Worm (Caenorhabditis elegans): ENCODE measurements around the gene pcyt-1.

The pcyt-1 gene

DNA sequence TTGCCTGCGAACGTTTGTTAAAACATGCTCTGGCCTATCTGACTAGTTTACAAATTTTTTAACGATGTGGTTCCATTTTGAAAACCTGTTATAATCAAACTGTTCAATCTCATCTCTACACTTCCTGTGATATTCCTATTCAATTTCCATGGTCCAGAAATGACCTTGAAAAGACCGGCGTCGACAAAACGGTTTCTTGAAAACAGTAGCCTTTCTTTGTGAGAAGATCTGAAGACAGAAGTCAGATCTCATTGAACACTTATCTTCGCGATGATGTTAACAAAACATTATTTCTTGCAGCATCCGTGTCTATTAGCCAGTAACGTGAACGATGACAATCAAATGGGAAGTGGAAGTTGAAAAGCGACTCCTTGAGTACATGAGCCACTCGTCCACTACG is 24.5 kb downstream of the pcyt-1 start, which contains the start of gene C44E12.1:
Gene C44E12.1 (plus strand): TSS at position 301 of the 400 bp plus-strand sequence.
- TF ChIP-seq ham-2 (GFP tag; optimal IDR thresholded peaks at IDR 0.05): no peak
- TF ChIP-seq cnd-1 (tag; optimal IDR thresholded peaks at IDR 0.05): no peak
- TF ChIP-seq lin-13 (tag; optimal IDR thresholded peaks at IDR 0.05): no peak
- no peak for TF ChIP-seq hlh-1 (tag; optimal IDR thresholded peaks at IDR 0.05)
- no peak for TF ChIP-seq elt-3 (tag; optimal IDR thresholded peaks at IDR 0.05)
- TF ChIP-seq bed-3 (GFP tag; optimal IDR thresholded peaks at IDR 0.05): no peak
- no peak for TF ChIP-seq zip-8 (tag; optimal IDR thresholded peaks at IDR 0.05)
- TF ChIP-seq nhr-76 (tag; optimal IDR thresholded peaks at IDR 0.05): no peak
- TF ChIP-seq lsy-2 (tag; optimal IDR thresholded peaks at IDR 0.05): no peak
- TF ChIP-seq unc-62 (GFP tag; optimal IDR thresholded peaks at IDR 0.05): no peak
- no peak for TF ChIP-seq ceh-39 (tag; optimal IDR thresholded peaks at IDR 0.05)
- TF ChIP-seq ztf-11 (tag; optimal IDR thresholded peaks at IDR 0.05): no peak
- no peak for TF ChIP-seq nhr-2 (tag; optimal IDR thresholded peaks at IDR 0.05)
- TF ChIP-seq pha-4 (tag; optimal IDR thresholded peaks at IDR 0.05): no peak
- no peak for TF ChIP-seq nhr-28 (tag; optimal IDR thresholded peaks at IDR 0.05)
- no peak for TF ChIP-seq sem-2 (GFP tag; optimal IDR thresholded peaks at IDR 0.05)
- TF ChIP-seq mab-5 (tag; optimal IDR thresholded peaks at IDR 0.05): no peak
- TF ChIP-seq mep-1 (tag; optimal IDR thresholded peaks at IDR 0.05): no peak

DNA sequence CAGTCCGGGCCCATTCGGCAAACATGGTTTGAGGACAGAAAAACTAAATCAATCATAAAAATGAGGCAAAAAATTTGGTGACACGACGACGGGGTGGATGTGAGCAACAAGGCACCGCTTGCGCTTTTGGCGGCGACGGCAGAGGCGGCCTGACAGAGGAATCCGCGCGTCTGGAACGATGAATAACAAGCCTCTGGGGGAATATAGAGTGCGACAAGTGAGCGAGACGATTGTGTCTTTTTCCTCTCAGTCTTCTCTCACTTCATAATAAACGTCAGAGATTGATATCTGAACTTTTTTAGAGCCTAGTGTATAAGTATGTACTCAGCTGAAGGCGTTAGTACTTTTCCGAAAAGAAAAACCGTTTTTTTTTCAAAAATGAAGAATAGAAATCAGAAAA is 35.8 kb downstream of the pcyt-1 start, which contains the start of gene twk-17:
Gene twk-17 (minus strand): TSS at position 101 of the 400 bp plus-strand sequence.
- TF ChIP-seq ceh-43 (GFP tag; optimal IDR thresholded peaks at IDR 0.05) (no peak), ces-1 (GFP tag; optimal IDR thresholded peaks at IDR 0.05) (no peak), mls-2 (tag; optimal IDR thresholded peaks at IDR 0.05) (no peak), ceh-39 (tag; optimal IDR thresholded peaks at IDR 0.05) (no peak), nhr-12 (tag; optimal IDR thresholded peaks at IDR 0.05) (no peak), lin-13 (tag; optimal IDR thresholded peaks at IDR 0.05) (no peak), lin-32 (GFP tag; optimal IDR thresholded peaks at IDR 0.05) (no peak), bed-3 (GFP tag; optimal IDR thresholded peaks at IDR 0.05) (no peak), unc-62 (GFP tag; optimal IDR thresholded peaks at IDR 0.05) (no peak), flh-1 (GFP tag; optimal IDR thresholded peaks at IDR 0.05) (no peak), unc-120 (tag; optimal IDR thresholded peaks at IDR 0.05; ENCODE audit: poor library complexity, severe bottlenecking) (no peak), blmp-1 (tag; optimal IDR thresholded peaks at IDR 0.05) (no peak), hlh-1 (tag; optimal IDR thresholded peaks at IDR 0.05) (no peak), unc-39 (tag; optimal IDR thresholded peaks at IDR 0.05) (no peak), sptf-1 (tag; optimal IDR thresholded peaks at IDR 0.05) (no peak), ceh-83 (GFP tag; optimal IDR thresholded peaks at IDR 0.05) (no peak), nhr-237 (tag; optimal IDR thresholded peaks at IDR 0.05) (no peak), pha-4 (tag; optimal IDR thresholded peaks at IDR 0.05) (no peak)

DNA sequence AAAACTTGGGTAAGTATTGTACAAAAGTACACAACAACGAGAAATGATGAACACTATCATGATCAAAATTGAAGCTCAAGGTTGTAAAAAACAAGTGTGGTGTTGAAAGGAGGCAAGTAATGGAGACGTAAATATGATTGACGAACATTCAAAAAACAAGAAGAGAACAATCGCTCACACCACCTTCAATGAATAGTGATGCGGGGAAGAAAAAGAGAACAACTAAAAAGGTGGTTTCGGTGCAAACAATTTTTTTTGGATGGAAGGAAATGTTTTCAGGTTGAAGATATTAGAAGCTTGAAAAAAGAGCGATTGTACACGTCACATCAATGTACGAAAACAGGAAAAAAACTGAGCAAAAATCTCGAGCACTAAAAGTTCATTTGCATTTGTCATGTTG is 42.3 kb downstream of the pcyt-1 start:
- TF ChIP-seq blmp-1 (tag; optimal IDR thresholded peaks at IDR 0.05): no peak
- TF ChIP-seq ceh-83 (GFP tag; optimal IDR thresholded peaks at IDR 0.05): no peak
- no peak for TF ChIP-seq unc-62 (GFP tag; optimal IDR thresholded peaks at IDR 0.05)
- no peak for TF ChIP-seq snpc-4 (tag; optimal IDR thresholded peaks at IDR 0.05)
- TF ChIP-seq lsy-2 (tag; optimal IDR thresholded peaks at IDR 0.05): no peak
- TF ChIP-seq nhr-237 (tag; optimal IDR thresholded peaks at IDR 0.05): no peak
- TF ChIP-seq ces-1 (GFP tag; optimal IDR thresholded peaks at IDR 0.05): no peak
- TF ChIP-seq mep-1 (tag; optimal IDR thresholded peaks at IDR 0.05): no peak
- TF ChIP-seq M03D4.4 (tag; optimal IDR thresholded peaks at IDR 0.05): no peak

DNA sequence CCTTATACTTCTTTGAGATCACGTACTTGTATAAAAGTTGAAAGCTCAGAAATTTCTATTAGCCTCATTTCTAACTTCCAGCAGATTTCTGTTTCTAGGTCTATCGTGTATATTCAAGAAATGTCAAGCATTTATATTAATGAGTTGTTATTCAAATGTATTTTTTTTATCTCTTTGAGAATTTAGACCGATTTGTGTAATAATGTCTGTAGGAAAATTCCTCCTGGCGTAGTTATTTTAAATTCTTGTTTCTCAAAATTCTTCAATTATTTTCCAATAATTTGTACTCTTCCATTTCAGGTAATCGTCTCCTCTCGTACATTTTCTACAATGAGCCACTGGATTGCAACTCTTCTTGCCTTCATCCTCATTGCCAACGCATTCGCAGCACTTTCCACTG is 55.2 kb downstream of the pcyt-1 start, which contains the start of gene nlp-61:
Gene nlp-61 (plus strand): TSS at position 301 of the 400 bp plus-strand sequence.
- TF ChIP-seq unc-120 (tag; optimal IDR thresholded peaks at IDR 0.05; ENCODE audit: poor library complexity, severe bottlenecking): no peak
- no peak for TF ChIP-seq drap-1 (GFP tag; optimal IDR thresholded peaks at IDR 0.05)
- no peak for TF ChIP-seq cnd-1 (tag; optimal IDR thresholded peaks at IDR 0.05)
- TF ChIP-seq nhr-12 (tag; optimal IDR thresholded peaks at IDR 0.05): no peak
- TF ChIP-seq unc-62 (GFP tag; optimal IDR thresholded peaks at IDR 0.05): no peak
- TF ChIP-seq ztf-11 (tag; optimal IDR thresholded peaks at IDR 0.05): no peak
- no peak for TF ChIP-seq unc-39 (tag; optimal IDR thresholded peaks at IDR 0.05)
- no peak for TF ChIP-seq blmp-1 (tag; optimal IDR thresholded peaks at IDR 0.05)
- TF ChIP-seq bed-3 (GFP tag; optimal IDR thresholded peaks at IDR 0.05): no peak
- TF ChIP-seq ces-1 (GFP tag; optimal IDR thresholded peaks at IDR 0.05): no peak

Data from whole organism, mixed stage, embryonic.